Worm (Caenorhabditis elegans): ENCODE results near the gene htz-1.

- TF ChIP-seq cog-1 (tag; optimal IDR thresholded peaks at IDR 0.05) (no peak), T22C8.4 (GFP tag; IDR thresholded peaks at IDR 0.05) (no peak), tab-1 (GFP tag; IDR thresholded peaks at IDR 0.05) (no peak), ref-1 (GFP tag; conservative IDR thresholded peaks at IDR 0.05) (no peak), flt-1 (GFP tag; IDR thresholded peaks at IDR 0.05) (no peak), klf-2 (GFP tag; conservative IDR thresholded peaks at IDR 0.05) (no peak), ztf-29 (GFP tag; IDR thresholded peaks at IDR 0.05) (no peak), med-1 (GFP tag; optimal IDR thresholded peaks at IDR 0.05; ENCODE audit: insufficient read depth) (no peak)
Observed at ce11 chrIV:4441077-4441476, 4.9 kb upstream of the htz-1 start, which contains the start of gene fbxb-75.
